Worm (Caenorhabditis elegans): ENCODE results near the gene pcdr-1.

DNA sequence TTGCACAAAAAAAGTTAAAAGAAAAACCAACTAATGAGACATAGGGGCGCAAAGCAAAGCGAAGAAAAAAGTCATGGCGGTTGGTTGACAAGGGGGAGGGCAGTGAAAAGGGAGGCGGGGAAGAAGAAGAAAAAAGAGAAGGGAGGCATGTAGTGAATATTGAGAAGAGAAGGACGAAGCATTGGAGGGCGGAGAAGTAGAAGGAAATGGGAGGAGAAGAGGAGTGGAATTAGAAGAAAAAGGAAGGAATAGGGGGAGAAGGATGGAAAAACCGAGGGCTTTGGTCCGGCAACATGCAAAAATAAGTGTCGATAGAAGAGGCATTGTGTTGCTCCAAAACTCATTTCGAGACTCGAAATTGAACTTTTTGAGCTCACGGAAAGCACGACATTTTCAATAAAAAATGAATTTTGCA lies 35.8 kb upstream of the pcdr-1 start:
- no peak for TF ChIP-seq lsy-12 (tag; optimal IDR thresholded peaks at IDR 0.05)
- TF ChIP-seq egl-5 (tag; optimal IDR thresholded peaks at IDR 0.05): no peak
- no peak for TF ChIP-seq ZK546.5 (tag; optimal IDR thresholded peaks at IDR 0.05)
- TF ChIP-seq ceh-16 (tag; optimal IDR thresholded peaks at IDR 0.05): no peak
- no peak for TF ChIP-seq nhr-76 (tag; optimal IDR thresholded peaks at IDR 0.05)
- TF ChIP-seq ceh-82 (tag; optimal IDR thresholded peaks at IDR 0.05): no peak
- TF ChIP-seq elt-1 (tag; optimal IDR thresholded peaks at IDR 0.05): no peak
- no peak for TF ChIP-seq lin-15B (tag; optimal IDR thresholded peaks at IDR 0.05)
- TF ChIP-seq nhr-237 (tag; optimal IDR thresholded peaks at IDR 0.05): no peak
- no peak for TF ChIP-seq nhr-28 (tag; optimal IDR thresholded peaks at IDR 0.05)
- no peak for TF ChIP-seq nhr-43 (tag; optimal IDR thresholded peaks at IDR 0.05; ENCODE audit: poor library complexity, severe bottlenecking)

All from whole organism, L3 larva.